Worm (Caenorhabditis elegans) whole organism, L2 larva: Measurements from ENCODE around the gene sri-40.

Experiments
- blmp-1 ChIP-seq: sonication (generic microtip); optimal IDR thresholded peaks from 2 replicates; lab custom pipeline; 2017; ENCODE audit warnings: missing genetic modification characterization, mild to moderate bottlenecking, missing compliant biosample characterization, antibody characterized with exemption, moderate library complexity; ENCODE audit not compliant: insufficient read depth
- egl-27 ChIP-seq: sonication (generic microtip); optimal IDR thresholded peaks from 3 replicates; lab custom pipeline; 2017; ENCODE audit warnings: missing biosample characterization, missing genetic modification reagents, missing genetic modification characterization
- elt-1 ChIP-seq: fragments of 150-350 bp; optimal IDR thresholded peaks from 2 replicates; lab custom pipeline; 2014; ENCODE audit warnings: missing biosample characterization, missing genetic modification characterization
- elt-3 ChIP-seq: sonication (generic microtip); optimal IDR thresholded peaks from 2 replicates; lab custom pipeline; 2017; ENCODE audit warnings: missing biosample characterization, missing genetic modification characterization
- fos-1 ChIP-seq: fragments of 150-350 bp; optimal IDR thresholded peaks from 2 replicates; lab custom pipeline; 2014; ENCODE audit warnings: missing biosample characterization, missing genetic modification characterization
- lin-39 ChIP-seq: fragments of 150-350 bp; optimal IDR thresholded peaks from 2 replicates; lab custom pipeline; 2014; ENCODE audit warnings: missing biosample characterization, missing genetic modification reagents, missing genetic modification characterization
- nhr-237 ChIP-seq: fragments of 150-350 bp; optimal IDR thresholded peaks from 2 replicates; lab custom pipeline; 2014; ENCODE audit warnings: missing biosample characterization, missing genetic modification characterization
- nhr-77 ChIP-seq: fragments of 150-350 bp; optimal IDR thresholded peaks from 2 replicates; lab custom pipeline; 2014; ENCODE audit warnings: missing biosample characterization, missing genetic modification characterization
- snpc-4 ChIP-seq: fragments of 150-350 bp; optimal IDR thresholded peaks from 2 replicates; lab custom pipeline; 2014; ENCODE audit warnings: missing biosample characterization, missing genetic modification characterization
- unc-39 ChIP-seq: fragments of 150-350 bp; optimal IDR thresholded peaks from 2 replicates; lab custom pipeline; 2014; ENCODE audit warnings: missing biosample characterization, missing genetic modification characterization
- zag-1 ChIP-seq: fragments of 150-350 bp; optimal IDR thresholded peaks from 2 replicates; lab custom pipeline; 2014; ENCODE audit warnings: missing biosample characterization, missing genetic modification characterization
- ztf-11 ChIP-seq: sonication (generic microtip); optimal IDR thresholded peaks from 2 replicates; lab custom pipeline; 2017; ENCODE audit warnings: missing biosample characterization, missing genetic modification characterization

DNA sequence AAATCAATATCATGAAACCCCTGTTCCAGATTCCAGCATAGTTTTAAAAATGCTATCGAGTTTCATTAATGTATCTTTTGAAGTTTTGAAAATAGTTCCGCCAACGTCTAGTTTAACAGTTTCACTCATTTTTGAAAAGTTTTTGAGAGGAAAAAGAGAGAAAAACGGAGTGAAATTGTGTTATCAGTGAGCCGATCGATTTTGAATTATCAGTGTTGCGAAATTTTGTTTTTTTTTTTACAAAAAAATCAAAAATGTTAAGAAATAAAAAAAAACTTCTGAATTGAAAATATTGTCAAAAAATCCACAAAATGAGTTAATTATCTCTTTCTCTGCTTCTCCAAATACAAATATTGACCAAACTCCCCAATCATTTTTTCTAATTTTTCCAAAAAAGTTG lies 44.9 kb downstream of the sri-40 start, which contains the start of gene ZC239.13:
- TF ChIP-seq lin-39 (tag; lab: Kevin White, UChicago) (no peak), fos-1 (tag; lab: Kevin White, UChicago) (peak; percentile 5), unc-39 (tag; lab: Kevin White, UChicago) (no peak), elt-3 (tag; lab: Kevin White, UChicago) (no peak), blmp-1 (tag; lab: Kevin White, UChicago) (no peak), snpc-4 (no peak), zag-1 (tag; lab: Kevin White, UChicago) (no peak), egl-27 (tag; lab: Kevin White, UChicago) (no peak), nhr-237 (no peak), elt-1 (tag; lab: Kevin White, UChicago) (no peak), ztf-11 (no peak), nhr-77 (tag; lab: Kevin White, UChicago) (no peak)
